Worm (Caenorhabditis elegans) whole organism, mixed stage, embryonic: Measurements from ENCODE around the gene ZC302.3.

Experiments
- M03D4.4 ChIP-seq: sonication (generic microtip); optimal IDR thresholded peaks from 2 replicates; lab custom pipeline; 2017; ENCODE audit warnings: mild to moderate bottlenecking, missing genetic modification characterization, missing compliant biosample characterization
- blmp-1 ChIP-seq: fragments of 150-350 bp; optimal IDR thresholded peaks from 2 replicates; lab custom pipeline; 2014; ENCODE audit warnings: missing biosample characterization, missing genetic modification characterization
- ceh-39 ChIP-seq: fragments of 150-350 bp; optimal IDR thresholded peaks from 2 replicates; lab custom pipeline; 2014; ENCODE audit warnings: missing biosample characterization, missing genetic modification characterization
- ceh-83 ChIP-seq: fragments of 200-800 bp; sonication (Bioruptor generic); optimal IDR thresholded peaks from 2 replicates; lab custom pipeline; 2018; ENCODE audit warnings: mild to moderate bottlenecking, missing genetic modification characterization, missing compliant biosample characterization
- ces-1 ChIP-seq: fragments of 150-350 bp; optimal IDR thresholded peaks from 2 replicates; lab custom pipeline; 2014; ENCODE audit warnings: missing biosample characterization, missing genetic modification reagents, missing genetic modification characterization
- cnd-1 ChIP-seq: fragments of 200-800 bp; sonication (Bioruptor generic); optimal IDR thresholded peaks from 2 replicates; lab custom pipeline; 2018; ENCODE audit warnings: mild to moderate bottlenecking, missing genetic modification characterization, missing compliant biosample characterization
- drap-1 ChIP-seq: fragments of 200-800 bp; sonication (Bioruptor generic); optimal IDR thresholded peaks from 3 replicates; lab custom pipeline; 2018; ENCODE audit warnings: mild to moderate bottlenecking, missing genetic modification characterization, missing compliant biosample characterization
- elt-1 ChIP-seq: sonication (generic microtip); optimal IDR thresholded peaks from 2 replicates; lab custom pipeline; 2017; ENCODE audit warnings: missing genetic modification characterization, mild to moderate bottlenecking, missing compliant biosample characterization, antibody characterized with exemption, moderate library complexity, borderline replicate concordance; ENCODE audit not compliant: insufficient read depth
- elt-3 ChIP-seq: fragments of 150-350 bp; optimal IDR thresholded peaks from 2 replicates; lab custom pipeline; 2014; ENCODE audit warnings: missing biosample characterization, missing genetic modification characterization
- flh-1 ChIP-seq: fragments of 200-800 bp; sonication (Bioruptor generic); optimal IDR thresholded peaks from 2 replicates; lab custom pipeline; 2018; ENCODE audit warnings: mild to moderate bottlenecking, missing genetic modification characterization, moderate library complexity, missing compliant biosample characterization
- ham-2 ChIP-seq: fragments of 200-800 bp; sonication (Bioruptor generic); optimal IDR thresholded peaks from 2 replicates; lab custom pipeline; 2018; ENCODE audit warnings: mild to moderate bottlenecking, missing genetic modification characterization, missing compliant biosample characterization
- hlh-1 ChIP-seq: fragments of 150-350 bp; optimal IDR thresholded peaks from 2 replicates; lab custom pipeline; 2014; ENCODE audit warnings: missing biosample characterization, missing genetic modification reagents, missing genetic modification characterization
- lin-13 ChIP-seq: fragments of 150-350 bp; optimal IDR thresholded peaks from 2 replicates; lab custom pipeline; 2014; ENCODE audit warnings: missing biosample characterization, missing genetic modification characterization
- lin-32 ChIP-seq: fragments of 200-800 bp; sonication (Bioruptor generic); optimal IDR thresholded peaks from 2 replicates; lab custom pipeline; 2018; ENCODE audit warnings: mild to moderate bottlenecking, missing genetic modification characterization, missing compliant biosample characterization
- lsy-2 ChIP-seq: fragments of 150-350 bp; optimal IDR thresholded peaks from 2 replicates; lab custom pipeline; 2014; ENCODE audit warnings: missing biosample characterization, missing genetic modification characterization
- mab-5 ChIP-seq: fragments of 150-350 bp; optimal IDR thresholded peaks from 2 replicates; lab custom pipeline; 2014; ENCODE audit warnings: missing biosample characterization, missing genetic modification characterization
- mep-1 ChIP-seq: fragments of 150-350 bp; optimal IDR thresholded peaks from 2 replicates; lab custom pipeline; 2017; ENCODE audit warnings: missing biosample characterization, missing genetic modification reagents, missing genetic modification characterization, inconsistent platforms
- nhr-12 ChIP-seq: fragments of 150-350 bp; optimal IDR thresholded peaks from 2 replicates; lab custom pipeline; 2014; ENCODE audit warnings: missing biosample characterization, missing genetic modification characterization
- nhr-2 ChIP-seq: fragments of 150-350 bp; optimal IDR thresholded peaks from 2 replicates; lab custom pipeline; 2014; ENCODE audit warnings: missing biosample characterization, missing genetic modification characterization
- nhr-28 ChIP-seq: fragments of 150-350 bp; optimal IDR thresholded peaks from 2 replicates; lab custom pipeline; 2014; ENCODE audit warnings: missing biosample characterization, missing genetic modification characterization
- nhr-76 ChIP-seq: sonication (generic microtip); optimal IDR thresholded peaks from 2 replicates; lab custom pipeline; 2017; ENCODE audit warnings: missing biosample characterization, missing genetic modification characterization
- pha-4 ChIP-seq: fragments of 150-350 bp; optimal IDR thresholded peaks from 2 replicates; lab custom pipeline; 2018; ENCODE audit warnings: missing biosample characterization, missing genetic modification reagents, missing genetic modification characterization
- sem-2 ChIP-seq: fragments of 200-800 bp; sonication (Bioruptor generic); optimal IDR thresholded peaks from 2 replicates; lab custom pipeline; 2018; ENCODE audit warnings: mild to moderate bottlenecking, missing genetic modification characterization, missing compliant biosample characterization
- snpc-4 ChIP-seq: fragments of 150-350 bp; optimal IDR thresholded peaks from 2 replicates; lab custom pipeline; 2014; ENCODE audit warnings: missing biosample characterization, missing genetic modification characterization
- sptf-1 ChIP-seq: sonication (generic microtip); optimal IDR thresholded peaks from 2 replicates; lab custom pipeline; 2017; ENCODE audit warnings: mild to moderate bottlenecking, missing genetic modification characterization, moderate library complexity, missing compliant biosample characterization
- tbx-8 ChIP-seq: fragments of 200-800 bp; sonication (Bioruptor generic); optimal IDR thresholded peaks from 2 replicates; lab custom pipeline; 2018; ENCODE audit warnings: mild to moderate bottlenecking, missing genetic modification characterization, moderate library complexity, missing compliant biosample characterization
- unc-39 ChIP-seq: fragments of 150-350 bp; optimal IDR thresholded peaks from 2 replicates; lab custom pipeline; 2014; ENCODE audit warnings: missing biosample characterization, missing genetic modification characterization
- unc-62 ChIP-seq: fragments of 150-350 bp; optimal IDR thresholded peaks from 2 replicates; lab custom pipeline; 2014; ENCODE audit warnings: missing biosample characterization, missing genetic modification reagents, missing genetic modification characterization
- zip-8 ChIP-seq: fragments of 150-350 bp; optimal IDR thresholded peaks from 2 replicates; lab custom pipeline; 2014; ENCODE audit warnings: missing biosample characterization, missing genetic modification characterization

The ZC302.3 gene

ce11 chrV:10722595-10722994 is 18.7 kb downstream of the ZC302.3 start:
- no peak for TF ChIP-seq snpc-4
- no peak for TF ChIP-seq cnd-1 (tag; lab: Kevin White, UChicago)
- TF ChIP-seq tbx-8 (GFP tag; lab: Kevin White, UChicago) = no peak

DNA sequence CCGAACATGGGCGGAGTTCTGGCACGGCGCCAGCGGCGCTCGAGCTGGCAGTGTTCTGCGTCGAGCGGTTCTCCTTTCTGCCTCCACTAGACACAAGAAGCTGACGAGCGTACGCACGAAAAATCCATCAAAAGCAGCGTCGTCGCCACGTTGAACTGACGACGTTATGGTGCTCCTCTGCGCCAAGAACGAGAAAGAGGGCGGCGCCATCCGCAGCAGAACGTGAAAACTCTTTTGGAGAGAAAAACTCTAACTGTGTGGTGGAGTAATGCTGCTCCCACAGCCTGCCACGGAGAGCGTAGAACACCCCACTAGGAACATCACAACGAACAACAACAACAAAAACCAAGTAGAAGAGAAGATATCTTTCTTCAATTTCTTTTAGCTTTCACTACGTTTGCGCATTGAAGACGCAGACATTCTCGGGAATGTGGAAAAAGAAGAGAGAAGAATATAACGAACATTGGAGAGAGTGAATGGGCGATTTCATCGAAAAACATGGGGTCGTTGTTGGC is 19.3 kb downstream of the ZC302.3 start:
- TF ChIP-seq mep-1 (peak; percentile 2), ceh-39 (tag; lab: Kevin White, UChicago) (no peak), blmp-1 (tag; lab: Kevin White, UChicago) (peak; percentile 84), hlh-1 (tag; lab: Kevin White, UChicago) (peak; percentile 66), unc-62 (peak; percentile 8), nhr-28 (tag; lab: Kevin White, UChicago) (no peak)

ce11 chrV:10721304-10721703 is 20.0 kb downstream of the ZC302.3 start:
- no peak for TF ChIP-seq zip-8 (tag; lab: Kevin White, UChicago)
- TF ChIP-seq ces-1 (GFP tag; lab: Kevin White, UChicago) = peak; percentile 100

DNA sequence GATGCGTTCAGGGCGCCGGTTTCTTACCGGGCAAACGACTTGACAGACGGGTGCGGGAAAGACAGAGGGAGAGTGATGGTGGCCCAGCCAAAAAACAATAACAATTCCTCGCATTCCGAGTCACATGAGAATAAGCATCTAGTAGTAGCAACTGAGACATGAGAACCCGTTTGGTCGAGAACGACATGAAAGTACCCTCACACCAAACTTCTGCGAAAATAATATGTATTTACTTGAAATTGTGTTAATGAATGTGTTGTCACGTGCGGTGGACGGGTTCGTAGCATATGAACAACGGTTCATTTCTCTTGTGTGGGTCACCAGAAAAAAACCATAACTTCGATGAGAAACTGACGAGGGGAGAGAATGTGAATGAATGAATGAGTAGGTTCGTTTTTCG is 20.4 kb downstream of the ZC302.3 start:
- TF ChIP-seq nhr-76 (tag; lab: Kevin White, UChicago) = no peak
- TF ChIP-seq elt-3 (tag; lab: Kevin White, UChicago) = no peak
- no peak for TF ChIP-seq elt-1
- no peak for TF ChIP-seq unc-39 (tag; lab: Kevin White, UChicago)
- TF ChIP-seq hlh-1 (tag; lab: Kevin White, UChicago) = no peak
- TF ChIP-seq nhr-28 (tag; lab: Kevin White, UChicago) = no peak
- TF ChIP-seq blmp-1 (tag; lab: Kevin White, UChicago) = no peak
- no peak for TF ChIP-seq nhr-2 (tag; lab: Kevin White, UChicago)
- TF ChIP-seq flh-1 (GFP tag; lab: Kevin White, UChicago) = no peak
- no peak for TF ChIP-seq pha-4
- TF ChIP-seq ham-2 (GFP tag; lab: Kevin White, UChicago) = no peak
- no peak for TF ChIP-seq lin-13 (tag; lab: Kevin White, UChicago)
- TF ChIP-seq drap-1 (GFP tag; lab: Kevin White, UChicago) = no peak
- no peak for TF ChIP-seq nhr-12 (tag; lab: Kevin White, UChicago)
- TF ChIP-seq lsy-2 (tag; lab: Kevin White, UChicago) = no peak
- TF ChIP-seq zip-8 (tag; lab: Kevin White, UChicago) = no peak
- no peak for TF ChIP-seq M03D4.4 (tag; lab: Kevin White, UChicago)
- no peak for TF ChIP-seq mep-1
- TF ChIP-seq sptf-1 (tag; lab: Kevin White, UChicago) = no peak
- no peak for TF ChIP-seq lin-32 (GFP tag; lab: Kevin White, UChicago)

- TF ChIP-seq ces-1 (GFP tag; lab: Kevin White, UChicago) (peak; percentile 16), elt-1 (peak; percentile 68), mep-1 (no peak), hlh-1 (tag; lab: Kevin White, UChicago) (peak; percentile 98), blmp-1 (tag; lab: Kevin White, UChicago) (no peak), unc-39 (tag; lab: Kevin White, UChicago) (no peak), ham-2 (GFP tag; lab: Kevin White, UChicago) (no peak), unc-62 (peak; percentile 82), lin-13 (tag; lab: Kevin White, UChicago) (no peak), mab-5 (tag; lab: Kevin White, UChicago) (peak; percentile 65), nhr-2 (tag; lab: Kevin White, UChicago) (peak; percentile 79), ceh-83 (GFP tag; lab: Kevin White, UChicago) (no peak)
These were observed 20.9 kb downstream of the ZC302.3 start for ce11 chrV:10720303-10720847.

DNA sequence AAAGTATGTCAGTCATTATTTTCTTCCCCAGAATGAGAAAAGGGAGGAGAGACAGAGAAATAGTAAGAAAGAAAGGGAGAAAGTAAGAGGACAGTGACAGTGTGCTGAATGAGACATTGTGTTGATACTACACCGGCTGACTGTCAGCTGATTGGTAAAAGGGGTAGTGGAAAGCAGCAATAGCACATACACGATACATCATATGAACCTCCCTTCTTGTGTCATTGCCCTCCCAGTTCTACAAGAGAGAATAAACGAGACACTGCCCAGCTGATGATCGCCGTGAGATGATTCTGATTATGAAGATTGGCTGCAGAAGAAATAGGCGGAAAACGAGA is 21.5 kb downstream of the ZC302.3 start:
- TF ChIP-seq ham-2 (GFP tag; lab: Kevin White, UChicago) = peak; percentile 39
- no peak for TF ChIP-seq zip-8 (tag; lab: Kevin White, UChicago)
- no peak for TF ChIP-seq sem-2 (GFP tag; lab: Kevin White, UChicago)
- peak; percentile 29 for TF ChIP-seq hlh-1 (tag; lab: Kevin White, UChicago)
